Fruit fly (Drosophila melanogaster) whole organism, embryonic: ENCODE measurements around the gene alien.
A peak's percentile ranks its signal among the peaks of the same experiment; 100 is the strongest.

Source experiments
- Abd-B ChIP-seq: fragments of 200-800 bp; sonication (Bioruptor generic); optimal IDR thresholded peaks from 2 replicates; lab custom pipeline; 2018; ENCODE audit warnings: missing biosample characterization, mild to moderate bottlenecking, missing genetic modification characterization, moderate library complexity
- Aef1 ChIP-seq: fragments of 200-800 bp; sonication (Bioruptor generic); IDR thresholded peaks from 3 replicates; pipeline ENCODE4 v1.3.6; 2022; ENCODE audit warnings: missing biosample characterization, missing genetic modification characterization
- B-H2 ChIP-seq: fragments of 200-800 bp; sonication (Bioruptor generic); optimal IDR thresholded peaks from 2 replicates; lab custom pipeline; 2018; ENCODE audit warnings: missing biosample characterization, mild to moderate bottlenecking, missing genetic modification characterization
- C15 ChIP-seq: fragments of 200-800 bp; sonication (Bioruptor generic); IDR thresholded peaks from 3 replicates; pipeline ENCODE4 v1.3.6; 2022; ENCODE audit warnings: missing biosample characterization, missing genetic modification characterization
- CG10431 ChIP-seq: fragments of 200-800 bp; sonication (Bioruptor generic); optimal IDR thresholded peaks from 3 replicates; lab custom pipeline; 2018; ENCODE audit warnings: missing biosample characterization, mild to moderate bottlenecking, missing genetic modification characterization
- CG11247 ChIP-seq: fragments of 200-800 bp; sonication (Bioruptor generic); IDR thresholded peaks from 2 replicates; pipeline ENCODE4 v1.3.6; 2022; ENCODE audit warnings: missing biosample characterization, missing genetic modification characterization
- CG11398 ChIP-seq: fragments of 200-800 bp; sonication (Bioruptor generic); optimal IDR thresholded peaks from 2 replicates; lab custom pipeline; 2016; ENCODE audit warnings: missing biosample characterization, missing genetic modification characterization
- CG11560 ChIP-seq: fragments of 200-800 bp; sonication (Bioruptor generic); IDR thresholded peaks from 3 replicates; pipeline ENCODE4 v1.3.6; 2022; ENCODE audit warnings: missing biosample characterization, missing genetic modification characterization
- CG12659 ChIP-seq: fragments of 200-800 bp; sonication (Bioruptor generic); optimal IDR thresholded peaks from 3 replicates; lab custom pipeline; 2017; ENCODE audit warnings: mild to moderate bottlenecking, missing biosample characterization, missing genetic modification reagents, missing genetic modification characterization
- CG12744 ChIP-seq: fragments of 200-800 bp; sonication (Bioruptor generic); optimal IDR thresholded peaks from 2 replicates; lab custom pipeline; 2016; ENCODE audit warnings: missing biosample characterization, missing genetic modification characterization
- CG13894 ChIP-seq: fragments of 200-800 bp; sonication (Bioruptor generic); optimal IDR thresholded peaks from 3 replicates; lab custom pipeline; 2018; ENCODE audit warnings: missing biosample characterization, mild to moderate bottlenecking, missing genetic modification characterization, moderate library complexity
- CG14050 ChIP-seq: fragments of 200-800 bp; sonication (Bioruptor generic); IDR thresholded peaks from 3 replicates; pipeline ENCODE4 v1.3.6; 2022; ENCODE audit warnings: missing biosample characterization, missing genetic modification characterization
- CG15514 ChIP-seq: fragments of 200-800 bp; sonication (Bioruptor generic); optimal IDR thresholded peaks from 3 replicates; lab custom pipeline; 2017; ENCODE audit warnings: missing biosample characterization, missing genetic modification characterization, mild to moderate bottlenecking, moderate library complexity, missing genetic modification reagents
- CG18011 ChIP-seq: fragments of 200-800 bp; sonication (Bioruptor generic); optimal IDR thresholded peaks from 2 replicates; lab custom pipeline; 2017; ENCODE audit warnings: missing biosample characterization, missing genetic modification characterization, mild to moderate bottlenecking, moderate library complexity, missing genotype
- CG32532 ChIP-seq: fragments of 200-800 bp; sonication (Bioruptor generic); IDR thresholded peaks from 2 replicates; pipeline ENCODE4 v1.3.6; 2022; ENCODE audit warnings: missing biosample characterization, missing genetic modification characterization
- CG3838 ChIP-seq: fragments of 200-800 bp; sonication (Bioruptor generic); optimal IDR thresholded peaks from 3 replicates; lab custom pipeline; 2016; ENCODE audit warnings: missing biosample characterization, missing genetic modification characterization
- CHES-1-like ChIP-seq: fragments of 200-800 bp; sonication (Bioruptor generic); optimal IDR thresholded peaks from 2 replicates; lab custom pipeline; 2016; ENCODE audit warnings: missing biosample characterization, missing genetic modification characterization
- Deaf1 ChIP-seq: fragments of 200-800 bp; optimal IDR thresholded peaks from 3 replicates; lab custom pipeline; 2019; ENCODE audit warnings: missing biosample characterization, mild to moderate bottlenecking, missing genetic modification characterization, moderate library complexity
- Gsc ChIP-seq: fragments of 200-800 bp; sonication (Bioruptor generic); IDR thresholded peaks from 2 replicates; pipeline ENCODE4 v1.3.6; 2022; ENCODE audit warnings: missing biosample characterization, missing genetic modification characterization
- Hmr ChIP-seq: fragments of 200-800 bp; sonication (Bioruptor generic); optimal IDR thresholded peaks from 3 replicates; lab custom pipeline; 2017; ENCODE audit warnings: mild to moderate bottlenecking, missing biosample characterization, missing genetic modification reagents, missing genetic modification characterization
- Hr3 ChIP-seq: fragments of 200-800 bp; sonication (Bioruptor generic); optimal IDR thresholded peaks from 3 replicates; lab custom pipeline; 2016; ENCODE audit warnings: missing biosample characterization, missing genetic modification characterization
- Lim3 ChIP-seq: fragments of 200-800 bp; sonication (Bioruptor generic); IDR thresholded peaks from 2 replicates; pipeline ENCODE4 v1.3.6; 2022; ENCODE audit warnings: missing biosample characterization, missing genetic modification characterization
- Pdp1 ChIP-seq, 2 experiments: fragments of 200-800 bp; sonication (Bioruptor generic); optimal IDR thresholded peaks; 3 replicates each; lab custom pipeline; 2016; ENCODE audit warnings: missing biosample characterization in 2 of 2, missing genetic modification characterization in 2 of 2, mild to moderate bottlenecking in 1 of 2, moderate library complexity in 1 of 2
- Side ChIP-seq: fragments of 200-800 bp; sonication (Bioruptor generic); optimal IDR thresholded peaks from 2 replicates; lab custom pipeline; 2016; ENCODE audit warnings: missing biosample characterization, missing genetic modification characterization
- al ChIP-seq: fragments of 200-800 bp; sonication (Bioruptor generic); IDR thresholded peaks from 2 replicates; pipeline ENCODE4 v1.3.6; 2022; ENCODE audit warnings: missing biosample characterization, missing genetic modification characterization
- ap ChIP-seq: fragments of 200-800 bp; sonication (Bioruptor generic); IDR thresholded peaks from 2 replicates; pipeline ENCODE4 v1.3.6; 2022; ENCODE audit warnings: missing biosample characterization, missing genetic modification characterization
- bab2 ChIP-seq: fragments of 200-800 bp; sonication (Bioruptor generic); optimal IDR thresholded peaks from 2 replicates; lab custom pipeline; 2016; ENCODE audit warnings: missing biosample characterization, missing genetic modification characterization
- bowl ChIP-seq: fragments of 200-800 bp; sonication (Bioruptor generic); IDR thresholded peaks from 2 replicates; pipeline ENCODE4 v1.3.6; 2022; ENCODE audit warnings: missing biosample characterization, missing genetic modification characterization
- ci ChIP-seq: fragments of 200-800 bp; sonication (Bioruptor generic); IDR thresholded peaks from 3 replicates; pipeline ENCODE4 v1.3.6; 2022; ENCODE audit warnings: missing biosample characterization, missing genetic modification characterization
- dmrt11E ChIP-seq: fragments of 200-800 bp; sonication (Bioruptor generic); optimal IDR thresholded peaks from 3 replicates; lab custom pipeline; 2018; ENCODE audit warnings: missing biosample characterization, mild to moderate bottlenecking, missing genetic modification characterization, moderate library complexity
- dysf ChIP-seq: fragments of 200-800 bp; sonication (Bioruptor generic); IDR thresholded peaks from 3 replicates; pipeline ENCODE4 v1.3.6; 2022; ENCODE audit warnings: missing biosample characterization, missing genetic modification characterization
- ems ChIP-seq: fragments of 200-800 bp; sonication (Bioruptor generic); optimal IDR thresholded peaks from 3 replicates; lab custom pipeline; 2016; ENCODE audit warnings: missing biosample characterization, missing genetic modification characterization
- fru ChIP-seq: fragments of >200 bp; optimal IDR thresholded peaks from 2 replicates; lab custom pipeline; 2017
- grn ChIP-seq: fragments of 200-800 bp; sonication (Bioruptor generic); optimal IDR thresholded peaks from 3 replicates; lab custom pipeline; 2017; ENCODE audit warnings: missing biosample characterization, missing genetic modification characterization
- jumu ChIP-seq: fragments of 200-800 bp; sonication (Bioruptor generic); optimal IDR thresholded peaks from 3 replicates; lab custom pipeline; 2016; ENCODE audit warnings: missing biosample characterization, missing genetic modification characterization
- lov ChIP-seq, 2 experiments: fragments of 200-800 bp in 1 of 2; fragments of >200 bp in 1 of 2; sonication (Bioruptor generic) in 1 of 2; IDR thresholded peaks in 1 of 2; optimal IDR thresholded peaks in 1 of 2; 2 replicates in 1 of 2; 3 replicates in 1 of 2; pipeline versions ENCODE4 v1.3.6 to Lab custom; 2017 to 2022; ENCODE audit warnings: missing biosample characterization in 1 of 2, missing genetic modification characterization in 1 of 2
- nau ChIP-seq: fragments of 200-800 bp; sonication (Bioruptor generic); optimal IDR thresholded peaks from 3 replicates; lab custom pipeline; 2017; ENCODE audit warnings: missing biosample characterization, mild to moderate bottlenecking, missing genetic modification characterization, missing genetic modification reagents
- nerfin-1 ChIP-seq: fragments of 200-800 bp; sonication (Bioruptor generic); optimal IDR thresholded peaks from 3 replicates; lab custom pipeline; 2019; ENCODE audit warnings: missing biosample characterization, mild to moderate bottlenecking, missing genetic modification characterization, moderate library complexity
- onecut ChIP-seq: fragments of 200-800 bp; sonication (Bioruptor generic); IDR thresholded peaks from 2 replicates; pipeline ENCODE4 v1.3.6; 2022; ENCODE audit warnings: missing biosample characterization, missing genetic modification characterization
- pb ChIP-seq: fragments of 200-800 bp; sonication (Bioruptor generic); optimal IDR thresholded peaks from 3 replicates; lab custom pipeline; 2016; ENCODE audit warnings: missing biosample characterization, missing genetic modification characterization
- rib ChIP-seq: fragments of 200-800 bp; sonication (Bioruptor generic); IDR thresholded peaks from 2 replicates; pipeline ENCODE4 v1.3.6; 2022; ENCODE audit warnings: missing biosample characterization, missing genetic modification characterization
- scrt ChIP-seq: fragments of 200-800 bp; sonication (Bioruptor generic); optimal IDR thresholded peaks from 2 replicates; lab custom pipeline; 2018; ENCODE audit warnings: missing biosample characterization, mild to moderate bottlenecking, missing genetic modification characterization, moderate library complexity
- seq ChIP-seq: fragments of 200-800 bp; sonication (Bioruptor generic); IDR thresholded peaks from 2 replicates; pipeline ENCODE4 v1.3.6; 2022; ENCODE audit warnings: missing biosample characterization, missing genetic modification characterization
- slbo ChIP-seq: fragments of 200-800 bp; sonication (Bioruptor generic); IDR thresholded peaks from 2 replicates; pipeline ENCODE4 v1.3.6; 2022; ENCODE audit warnings: missing biosample characterization, missing genetic modification characterization
- slp2 ChIP-seq: fragments of 200-800 bp; sonication (Bioruptor generic); optimal IDR thresholded peaks from 2 replicates; lab custom pipeline; 2016; ENCODE audit warnings: missing biosample characterization, missing genetic modification characterization
- sna ChIP-seq: fragments of 200-800 bp; sonication (Bioruptor generic); IDR thresholded peaks from 2 replicates; pipeline ENCODE4 v1.3.6; 2022; ENCODE audit warnings: missing biosample characterization, missing genetic modification characterization; ENCODE audit not compliant: partially characterized antibody
- sqz ChIP-seq: fragments of 200-800 bp; sonication (Bioruptor generic); optimal IDR thresholded peaks from 3 replicates; lab custom pipeline; 2018; ENCODE audit warnings: missing biosample characterization, mild to moderate bottlenecking, missing genetic modification characterization
- sug ChIP-seq: fragments of 200-800 bp; optimal IDR thresholded peaks from 2 replicates; lab custom pipeline; 2019; ENCODE audit warnings: missing biosample characterization, mild to moderate bottlenecking, missing genetic modification characterization, moderate library complexity
- zfh1 ChIP-seq: fragments of 200-800 bp; sonication (Bioruptor generic); IDR thresholded peaks from 3 replicates; pipeline ENCODE4 v1.3.6; 2022; ENCODE audit warnings: missing biosample characterization, missing genetic modification characterization

The alien gene

DNA sequence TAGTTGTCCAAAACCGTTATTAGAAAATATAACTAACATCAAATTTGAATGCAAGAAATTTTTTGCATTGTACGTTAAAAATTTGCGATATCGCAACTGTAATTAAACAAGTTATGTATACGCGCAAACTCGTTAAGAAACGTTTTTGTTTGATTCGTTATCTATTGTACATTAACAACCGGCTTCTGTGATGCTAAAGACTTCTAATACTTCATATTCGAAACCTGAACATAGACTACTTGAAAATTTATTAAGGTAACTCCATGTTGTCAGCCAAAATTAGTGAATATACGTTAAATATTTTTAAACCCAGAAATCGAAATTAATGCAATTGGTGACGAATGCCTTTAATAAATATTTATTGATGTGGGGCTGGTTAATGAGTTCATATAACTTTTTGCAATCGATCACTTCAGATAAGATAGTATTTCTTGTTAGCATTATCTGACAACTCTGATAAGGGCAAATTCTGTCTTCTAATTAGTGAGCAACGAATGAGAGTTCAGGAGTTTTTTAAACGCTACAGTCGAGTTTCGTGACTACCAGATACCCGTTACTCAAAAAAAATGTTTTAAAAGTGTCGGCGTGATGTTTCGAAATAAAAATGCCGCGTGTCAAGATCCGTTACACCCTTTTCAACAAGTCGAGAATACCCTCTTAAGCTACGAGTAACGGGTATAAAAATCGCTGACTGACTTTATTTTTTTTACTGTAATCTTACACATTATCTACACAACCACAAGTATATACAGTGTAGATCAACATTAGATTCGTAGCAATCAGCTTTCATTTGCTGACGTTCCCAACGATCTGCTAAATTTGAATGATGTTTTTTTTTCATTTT, 44.8 kb downstream of the alien start (continued):
- peak; percentile 97 for TF ChIP-seq CG18011
- TF ChIP-seq CG10431 (GFP tag; lab: Kevin White, UChicago) = no peak
- TF ChIP-seq B-H2 (GFP tag; lab: Kevin White, UChicago) = no peak
- TF ChIP-seq sna = no peak
- no peak for TF ChIP-seq jumu
- TF ChIP-seq dmrt11E = peak; percentile 6
- no peak for TF ChIP-seq Lim3 (GFP tag; lab: Robert Waterston, UW)
- TF ChIP-seq al = peak; percentile 25; the same call in 1 of the 2 replicates
- TF ChIP-seq ci = peak; percentile 68
- TF ChIP-seq CG11560 (tag; lab: Robert Waterston, UW) = no peak
- TF ChIP-seq CG11398 (GFP tag; lab: Kevin White, UChicago) = peak; percentile 12
- TF ChIP-seq sug (tag; lab: Kevin White, UChicago) = peak; percentile 54
- peak; percentile 11 for TF ChIP-seq nau
- TF ChIP-seq seq (GFP tag; lab: Robert Waterston, UW) = 0 out of 2 replicates have a peak, but pooled peaks have one; percentile 24
- peak; percentile 17 for TF ChIP-seq CHES-1-like (GFP tag; lab: Kevin White, UChicago)
- TF ChIP-seq CG15514 (GFP tag; lab: Kevin White, UChicago) = peak; percentile 39
- no peak for TF ChIP-seq CG3838 (GFP tag; lab: Kevin White, UChicago)
- no peak for TF ChIP-seq scrt
- TF ChIP-seq bab2 (GFP tag; lab: Kevin White, UChicago) = peak; percentile 40
- TF ChIP-seq slbo = peak; percentile 71
- no peak for TF ChIP-seq dysf (GFP tag; lab: Robert Waterston, UW)
- TF ChIP-seq CG12659 (GFP tag; lab: Kevin White, UChicago) = peak; percentile 33
- TF ChIP-seq rib (GFP tag; lab: Robert Waterston, UW) = no peak
- TF ChIP-seq CG11247 (GFP tag; lab: Robert Waterston, UW) = no peak
- no peak for TF ChIP-seq nerfin-1 (tag; lab: Kevin White, UChicago)
- peak; percentile 46 for TF ChIP-seq Side (GFP tag; lab: Kevin White, UChicago)
- TF ChIP-seq ap = no peak
- no peak for TF ChIP-seq bowl (GFP tag; lab: Robert Waterston, UW)
- no peak for TF ChIP-seq onecut
- no peak for TF ChIP-seq CG14050
- peak; percentile 70 for TF ChIP-seq CG32532 (GFP tag; lab: Robert Waterston, UW)
- peak; percentile 41 for TF ChIP-seq CG12744 (GFP tag; lab: Kevin White, UChicago)
- TF ChIP-seq Gsc (GFP tag; lab: Robert Waterston, UW) = no peak
- TF ChIP-seq Hmr = peak; percentile 54
- peak; percentile 17 for TF ChIP-seq CG13894 (tag; lab: Kevin White, UChicago)
- TF ChIP-seq Abd-B (GFP tag; lab: Kevin White, UChicago) = no peak
- TF ChIP-seq Pdp1 (GFP tag; optimal IDR thresholded peaks at IDR 0.05; lab: Kevin White, UChicago) = peak; percentile 7 to 25
- TF ChIP-seq grn = peak; percentile 51
- TF ChIP-seq zfh1 (GFP tag; lab: Robert Waterston, UW) = 0 out of 3 replicates have a peak, but pooled peaks have one; percentile 22
- no peak for TF ChIP-seq Deaf1 (tag; lab: Kevin White, UChicago)
- no peak for TF ChIP-seq fru
- peak; percentile 48 for TF ChIP-seq Hr3 (GFP tag; lab: Kevin White, UChicago)
- peak; percentile 44; the same call in 2 of the 3 replicates for TF ChIP-seq Aef1 (GFP tag; lab: Robert Waterston, UW)
- TF ChIP-seq ems (GFP tag; lab: Kevin White, UChicago) = no peak
- no peak for TF ChIP-seq sqz
- TF ChIP-seq pb = no peak
- TF ChIP-seq C15 = no peak
- TF ChIP-seq slp2 (GFP tag; lab: Kevin White, UChicago) = no peak
- no peak for TF ChIP-seq lov (optimal IDR thresholded peaks at IDR 0.05; lab: Kevin White, UChicago)
- TF ChIP-seq lov (GFP tag; IDR thresholded peaks at IDR 0.05; lab: Robert Waterston, UW) = no peak; the same call in 2 of the 3 replicates
